Fruit fly (Drosophila melanogaster) whole organism, larva: ENCODE measurements around the gene par-6.

Experiments used
- noc ChIP-seq: fragments of 200-800 bp; sonication (Bioruptor generic); optimal IDR thresholded peaks from 3 replicates; lab custom pipeline; 2019; ENCODE audit warnings: missing biosample characterization, mild to moderate bottlenecking, missing genetic modification characterization, moderate library complexity

par-6 gene

dm6 chrX:17693981-17694872 lies 8.9 kb upstream of the par-6 start:
- TF ChIP-seq noc (tag; lab: Kevin White, UChicago): no peak

- TF ChIP-seq noc (tag; lab: Kevin White, UChicago): no peak
Measured at dm6 chrX:17694873-17695446, 8.2 kb upstream of the par-6 start.

- no peak for TF ChIP-seq noc (tag; lab: Kevin White, UChicago)
Measured at dm6 chrX:17695641-17696040, 7.5 kb upstream of the par-6 start.

- TF ChIP-seq noc (tag; lab: Kevin White, UChicago): peak; percentile 40
Measured at dm6 chrX:17696637-17697036, 6.5 kb upstream of the par-6 start.

dm6 chrX:17697266-17697665 lies 5.9 kb upstream of the par-6 start:
- peak; percentile 8 for TF ChIP-seq noc (tag; lab: Kevin White, UChicago)

- no peak for TF ChIP-seq noc (tag; lab: Kevin White, UChicago)
Measured at dm6 chrX:17697703-17698145, 5.4 kb upstream of the par-6 start.

- TF ChIP-seq noc (tag; lab: Kevin White, UChicago): no peak
Measured at dm6 chrX:17698436-17698835, 4.7 kb upstream of the par-6 start, which contains the start of gene chas. TSS of gene chas (minus strand) at chrX:17698730.

dm6 chrX:17698864-17699504 lies 4.2 kb upstream of the par-6 start:
- peak; percentile 91 for TF ChIP-seq noc (tag; lab: Kevin White, UChicago)

dm6 chrX:17707691-17708090 lies 4.5 kb downstream of the par-6 start:
- TF ChIP-seq noc (tag; lab: Kevin White, UChicago): no peak

- TF ChIP-seq noc (tag; lab: Kevin White, UChicago): no peak
Measured at dm6 chrX:17708843-17709242, 5.7 kb downstream of the par-6 start.

dm6 chrX:17709546-17710272 lies 6.6 kb downstream of the par-6 start, which contains the start of the genes CG8173 and raskol:
TSS of gene CG8173 (minus strand) at chrX:17709653.
TSS of gene raskol (plus strand) at chrX:17710144.
- TF ChIP-seq noc (tag; lab: Kevin White, UChicago): no peak

- TF ChIP-seq noc (tag; lab: Kevin White, UChicago): no peak
Measured at dm6 chrX:17710273-17711085, 7.3 kb downstream of the par-6 start.

dm6 chrX:17711916-17712315 lies 8.8 kb downstream of the par-6 start:
- TF ChIP-seq noc (tag; lab: Kevin White, UChicago): no peak

- no peak for TF ChIP-seq noc (tag; lab: Kevin White, UChicago)
Measured at dm6 chrX:17712466-17712865, 9.3 kb downstream of the par-6 start.
